Worm (Caenorhabditis elegans) whole organism, mixed stage, embryonic: ENCODE results near the gene Y73F4A.3.

Experiments
- M03D4.4 ChIP-seq: sonication (generic microtip); optimal IDR thresholded peaks from 2 replicates; lab custom pipeline; 2017; ENCODE audit warnings: mild to moderate bottlenecking, missing genetic modification characterization, missing compliant biosample characterization
- bed-3 ChIP-seq: fragments of 200-800 bp; sonication (Bioruptor generic); optimal IDR thresholded peaks from 3 replicates; lab custom pipeline; 2018; ENCODE audit warnings: mild to moderate bottlenecking, missing genetic modification characterization, moderate library complexity, missing compliant biosample characterization
- blmp-1 ChIP-seq: fragments of 150-350 bp; optimal IDR thresholded peaks from 2 replicates; lab custom pipeline; 2014; ENCODE audit warnings: missing biosample characterization, missing genetic modification characterization
- ceh-39 ChIP-seq: fragments of 150-350 bp; optimal IDR thresholded peaks from 2 replicates; lab custom pipeline; 2014; ENCODE audit warnings: missing biosample characterization, missing genetic modification characterization
- ceh-43 ChIP-seq: fragments of 200-800 bp; sonication (Bioruptor generic); optimal IDR thresholded peaks from 2 replicates; lab custom pipeline; 2018; ENCODE audit warnings: mild to moderate bottlenecking, missing genetic modification characterization, moderate library complexity, missing compliant biosample characterization
- ceh-83 ChIP-seq: fragments of 200-800 bp; sonication (Bioruptor generic); optimal IDR thresholded peaks from 2 replicates; lab custom pipeline; 2018; ENCODE audit warnings: mild to moderate bottlenecking, missing genetic modification characterization, missing compliant biosample characterization
- ces-1 ChIP-seq: fragments of 150-350 bp; optimal IDR thresholded peaks from 2 replicates; lab custom pipeline; 2014; ENCODE audit warnings: missing biosample characterization, missing genetic modification reagents, missing genetic modification characterization
- cnd-1 ChIP-seq: fragments of 200-800 bp; sonication (Bioruptor generic); optimal IDR thresholded peaks from 2 replicates; lab custom pipeline; 2018; ENCODE audit warnings: mild to moderate bottlenecking, missing genetic modification characterization, missing compliant biosample characterization
- drap-1 ChIP-seq: fragments of 200-800 bp; sonication (Bioruptor generic); optimal IDR thresholded peaks from 3 replicates; lab custom pipeline; 2018; ENCODE audit warnings: mild to moderate bottlenecking, missing genetic modification characterization, missing compliant biosample characterization
- elt-3 ChIP-seq: fragments of 150-350 bp; optimal IDR thresholded peaks from 2 replicates; lab custom pipeline; 2014; ENCODE audit warnings: missing biosample characterization, missing genetic modification characterization
- flh-1 ChIP-seq: fragments of 200-800 bp; sonication (Bioruptor generic); optimal IDR thresholded peaks from 2 replicates; lab custom pipeline; 2018; ENCODE audit warnings: mild to moderate bottlenecking, missing genetic modification characterization, moderate library complexity, missing compliant biosample characterization
- ham-2 ChIP-seq: fragments of 200-800 bp; sonication (Bioruptor generic); optimal IDR thresholded peaks from 2 replicates; lab custom pipeline; 2018; ENCODE audit warnings: mild to moderate bottlenecking, missing genetic modification characterization, missing compliant biosample characterization
- hlh-1 ChIP-seq: fragments of 150-350 bp; optimal IDR thresholded peaks from 2 replicates; lab custom pipeline; 2014; ENCODE audit warnings: missing biosample characterization, missing genetic modification reagents, missing genetic modification characterization
- lin-13 ChIP-seq: fragments of 150-350 bp; optimal IDR thresholded peaks from 2 replicates; lab custom pipeline; 2014; ENCODE audit warnings: missing biosample characterization, missing genetic modification characterization
- lin-32 ChIP-seq: fragments of 200-800 bp; sonication (Bioruptor generic); optimal IDR thresholded peaks from 2 replicates; lab custom pipeline; 2018; ENCODE audit warnings: mild to moderate bottlenecking, missing genetic modification characterization, missing compliant biosample characterization
- lsy-2 ChIP-seq: fragments of 150-350 bp; optimal IDR thresholded peaks from 2 replicates; lab custom pipeline; 2014; ENCODE audit warnings: missing biosample characterization, missing genetic modification characterization
- mab-5 ChIP-seq: fragments of 150-350 bp; optimal IDR thresholded peaks from 2 replicates; lab custom pipeline; 2014; ENCODE audit warnings: missing biosample characterization, missing genetic modification characterization
- mep-1 ChIP-seq: fragments of 150-350 bp; optimal IDR thresholded peaks from 2 replicates; lab custom pipeline; 2017; ENCODE audit warnings: missing biosample characterization, missing genetic modification reagents, missing genetic modification characterization, inconsistent platforms
- mls-2 ChIP-seq: sonication (generic microtip); optimal IDR thresholded peaks from 2 replicates; lab custom pipeline; 2016; ENCODE audit warnings: mild to moderate bottlenecking, missing genetic modification characterization, moderate library complexity, missing compliant biosample characterization
- nhr-12 ChIP-seq: fragments of 150-350 bp; optimal IDR thresholded peaks from 2 replicates; lab custom pipeline; 2014; ENCODE audit warnings: missing biosample characterization, missing genetic modification characterization
- nhr-2 ChIP-seq: fragments of 150-350 bp; optimal IDR thresholded peaks from 2 replicates; lab custom pipeline; 2014; ENCODE audit warnings: missing biosample characterization, missing genetic modification characterization
- nhr-237 ChIP-seq: fragments of 150-350 bp; optimal IDR thresholded peaks from 2 replicates; lab custom pipeline; 2014; ENCODE audit warnings: missing biosample characterization, missing genetic modification characterization
- nhr-28 ChIP-seq: fragments of 150-350 bp; optimal IDR thresholded peaks from 2 replicates; lab custom pipeline; 2014; ENCODE audit warnings: missing biosample characterization, missing genetic modification characterization
- nhr-76 ChIP-seq: sonication (generic microtip); optimal IDR thresholded peaks from 2 replicates; lab custom pipeline; 2017; ENCODE audit warnings: missing biosample characterization, missing genetic modification characterization
- pha-4 ChIP-seq: fragments of 150-350 bp; optimal IDR thresholded peaks from 2 replicates; lab custom pipeline; 2018; ENCODE audit warnings: missing biosample characterization, missing genetic modification reagents, missing genetic modification characterization
- sem-2 ChIP-seq: fragments of 200-800 bp; sonication (Bioruptor generic); optimal IDR thresholded peaks from 2 replicates; lab custom pipeline; 2018; ENCODE audit warnings: mild to moderate bottlenecking, missing genetic modification characterization, missing compliant biosample characterization
- snpc-4 ChIP-seq: fragments of 150-350 bp; optimal IDR thresholded peaks from 2 replicates; lab custom pipeline; 2014; ENCODE audit warnings: missing biosample characterization, missing genetic modification characterization
- sptf-1 ChIP-seq: sonication (generic microtip); optimal IDR thresholded peaks from 2 replicates; lab custom pipeline; 2017; ENCODE audit warnings: mild to moderate bottlenecking, missing genetic modification characterization, moderate library complexity, missing compliant biosample characterization
- tbx-8 ChIP-seq: fragments of 200-800 bp; sonication (Bioruptor generic); optimal IDR thresholded peaks from 2 replicates; lab custom pipeline; 2018; ENCODE audit warnings: mild to moderate bottlenecking, missing genetic modification characterization, moderate library complexity, missing compliant biosample characterization
- unc-120 ChIP-seq: sonication (generic microtip); optimal IDR thresholded peaks from 2 replicates; lab custom pipeline; 2017; ENCODE audit warnings: missing genetic modification characterization, missing compliant biosample characterization; ENCODE audit not compliant: poor library complexity, severe bottlenecking
- unc-39 ChIP-seq: fragments of 150-350 bp; optimal IDR thresholded peaks from 2 replicates; lab custom pipeline; 2014; ENCODE audit warnings: missing biosample characterization, missing genetic modification characterization
- unc-62 ChIP-seq: fragments of 150-350 bp; optimal IDR thresholded peaks from 2 replicates; lab custom pipeline; 2014; ENCODE audit warnings: missing biosample characterization, missing genetic modification reagents, missing genetic modification characterization
- zip-8 ChIP-seq: fragments of 150-350 bp; optimal IDR thresholded peaks from 2 replicates; lab custom pipeline; 2014; ENCODE audit warnings: missing biosample characterization, missing genetic modification characterization

Y73F4A.3 gene

ce11 chrIV:9037063-9037462 lies 3.2 kb downstream of the Y73F4A.3 start, which contains the start of gene C53D6.7:
TSS of gene C53D6.7 (minus strand) at chrIV:9037163.
- no peak for TF ChIP-seq snpc-4 (tag; lab: Kevin White, UChicago)
- TF ChIP-seq ces-1, result no peak
- TF ChIP-seq flh-1, result no peak
- TF ChIP-seq blmp-1 (tag; lab: Kevin White, UChicago), result no peak
- no peak for TF ChIP-seq lsy-2 (tag; lab: Kevin White, UChicago)
- TF ChIP-seq mab-5, result no peak
- TF ChIP-seq ceh-83, result no peak
- TF ChIP-seq ceh-43 (GFP tag; lab: Kevin White, UChicago), result no peak
- no peak for TF ChIP-seq unc-120
- TF ChIP-seq nhr-28 (tag; lab: Kevin White, UChicago), result no peak
- TF ChIP-seq lin-32 (GFP tag; lab: Kevin White, UChicago), result no peak
- TF ChIP-seq sem-2 (GFP tag; lab: Kevin White, UChicago), result no peak
- no peak for TF ChIP-seq hlh-1 (tag; lab: Kevin White, UChicago)
- TF ChIP-seq nhr-237 (tag; lab: Kevin White, UChicago), result no peak

- TF ChIP-seq tbx-8 (GFP tag; lab: Kevin White, UChicago) (no peak), drap-1 (GFP tag; lab: Kevin White, UChicago) (no peak), ceh-43 (GFP tag; lab: Kevin White, UChicago) (no peak), ceh-39 (tag; lab: Kevin White, UChicago) (no peak), unc-39 (tag; lab: Kevin White, UChicago) (no peak), blmp-1 (tag; lab: Kevin White, UChicago) (no peak), lsy-2 (tag; lab: Kevin White, UChicago) (no peak), nhr-12 (tag; lab: Kevin White, UChicago) (no peak), lin-13 (tag; lab: Kevin White, UChicago) (no peak), nhr-28 (tag; lab: Kevin White, UChicago) (no peak), sem-2 (GFP tag; lab: Kevin White, UChicago) (no peak), unc-120 (no peak), nhr-237 (tag; lab: Kevin White, UChicago) (no peak), mab-5 (no peak), nhr-2 (tag; lab: Kevin White, UChicago) (no peak), flh-1 (no peak), nhr-76 (no peak), elt-3 (tag; lab: Kevin White, UChicago) (no peak), unc-62 (no peak), zip-8 (tag; lab: Kevin White, UChicago) (no peak)
- TF ChIP-seq, all 35 proteins: peak for 0
Observed at ce11 chrIV:9034340-9034739, 6.0 kb downstream of the Y73F4A.3 start, which contains the start of gene C53D6.10. TSS of gene C53D6.10 (minus strand) at chrIV:9034440.

- peak; percentile 3 for TF ChIP-seq mep-1
- TF ChIP-seq ceh-43 (GFP tag; lab: Kevin White, UChicago), result no peak
- TF ChIP-seq hlh-1 (tag; lab: Kevin White, UChicago), result peak; percentile 32
- TF ChIP-seq pha-4 (tag; lab: Kevin White, UChicago), result peak; percentile 56
- TF ChIP-seq M03D4.4 (tag; lab: Kevin White, UChicago), result no peak
Observed at ce11 chrIV:9032550-9032949, 7.7 kb downstream of the Y73F4A.3 start, which contains the start of gene C53D6.6. TSS of gene C53D6.6 (minus strand) at chrIV:9032667.

- TF ChIP-seq unc-62 (no peak), tbx-8 (GFP tag; lab: Kevin White, UChicago) (no peak), ceh-43 (GFP tag; lab: Kevin White, UChicago) (no peak), bed-3 (GFP tag; lab: Kevin White, UChicago) (no peak), blmp-1 (tag; lab: Kevin White, UChicago) (no peak), cnd-1 (tag; lab: Kevin White, UChicago) (no peak), lin-32 (GFP tag; lab: Kevin White, UChicago) (no peak), drap-1 (GFP tag; lab: Kevin White, UChicago) (no peak), M03D4.4 (tag; lab: Kevin White, UChicago) (no peak), sptf-1 (tag; lab: Kevin White, UChicago) (no peak), sem-2 (GFP tag; lab: Kevin White, UChicago) (no peak), elt-3 (tag; lab: Kevin White, UChicago) (no peak), mls-2 (tag; lab: Kevin White, UChicago) (no peak), nhr-237 (tag; lab: Kevin White, UChicago) (no peak), ham-2 (no peak), ceh-83 (no peak), ceh-39 (tag; lab: Kevin White, UChicago) (no peak)
Observed at ce11 chrIV:9021245-9021779, 19.0 kb downstream of the Y73F4A.3 start.
